Worm (Caenorhabditis elegans) whole organism, mixed stage, embryonic: ENCODE data around the gene Y45G5AM.9.

Source experiments
- bed-3 ChIP-seq: fragments of 200-800 bp; sonication (Bioruptor generic); optimal IDR thresholded peaks from 3 replicates; lab custom pipeline; 2018; ENCODE audit warnings: mild to moderate bottlenecking, missing genetic modification characterization, moderate library complexity, missing compliant biosample characterization
- ceh-83 ChIP-seq: fragments of 200-800 bp; sonication (Bioruptor generic); optimal IDR thresholded peaks from 2 replicates; lab custom pipeline; 2018; ENCODE audit warnings: mild to moderate bottlenecking, missing genetic modification characterization, missing compliant biosample characterization
- ces-1 ChIP-seq: fragments of 150-350 bp; optimal IDR thresholded peaks from 2 replicates; lab custom pipeline; 2014; ENCODE audit warnings: missing biosample characterization, missing genetic modification reagents, missing genetic modification characterization
- drap-1 ChIP-seq: fragments of 200-800 bp; sonication (Bioruptor generic); optimal IDR thresholded peaks from 3 replicates; lab custom pipeline; 2018; ENCODE audit warnings: mild to moderate bottlenecking, missing genetic modification characterization, missing compliant biosample characterization
- flh-1 ChIP-seq: fragments of 200-800 bp; sonication (Bioruptor generic); optimal IDR thresholded peaks from 2 replicates; lab custom pipeline; 2018; ENCODE audit warnings: mild to moderate bottlenecking, missing genetic modification characterization, moderate library complexity, missing compliant biosample characterization
- lin-13 ChIP-seq: fragments of 150-350 bp; optimal IDR thresholded peaks from 2 replicates; lab custom pipeline; 2014; ENCODE audit warnings: missing biosample characterization, missing genetic modification characterization
- mab-5 ChIP-seq: fragments of 150-350 bp; optimal IDR thresholded peaks from 2 replicates; lab custom pipeline; 2014; ENCODE audit warnings: missing biosample characterization, missing genetic modification characterization
- nhr-2 ChIP-seq: fragments of 150-350 bp; optimal IDR thresholded peaks from 2 replicates; lab custom pipeline; 2014; ENCODE audit warnings: missing biosample characterization, missing genetic modification characterization
- nhr-28 ChIP-seq: fragments of 150-350 bp; optimal IDR thresholded peaks from 2 replicates; lab custom pipeline; 2014; ENCODE audit warnings: missing biosample characterization, missing genetic modification characterization
- snpc-4 ChIP-seq: fragments of 150-350 bp; optimal IDR thresholded peaks from 2 replicates; lab custom pipeline; 2014; ENCODE audit warnings: missing biosample characterization, missing genetic modification characterization
- tbx-8 ChIP-seq: fragments of 200-800 bp; sonication (Bioruptor generic); optimal IDR thresholded peaks from 2 replicates; lab custom pipeline; 2018; ENCODE audit warnings: mild to moderate bottlenecking, missing genetic modification characterization, moderate library complexity, missing compliant biosample characterization
- unc-62 ChIP-seq: fragments of 150-350 bp; optimal IDR thresholded peaks from 2 replicates; lab custom pipeline; 2014; ENCODE audit warnings: missing biosample characterization, missing genetic modification reagents, missing genetic modification characterization
- ztf-11 ChIP-seq: fragments of 150-350 bp; optimal IDR thresholded peaks from 2 replicates; lab custom pipeline; 2014; ENCODE audit warnings: missing biosample characterization, missing genetic modification characterization

DNA sequence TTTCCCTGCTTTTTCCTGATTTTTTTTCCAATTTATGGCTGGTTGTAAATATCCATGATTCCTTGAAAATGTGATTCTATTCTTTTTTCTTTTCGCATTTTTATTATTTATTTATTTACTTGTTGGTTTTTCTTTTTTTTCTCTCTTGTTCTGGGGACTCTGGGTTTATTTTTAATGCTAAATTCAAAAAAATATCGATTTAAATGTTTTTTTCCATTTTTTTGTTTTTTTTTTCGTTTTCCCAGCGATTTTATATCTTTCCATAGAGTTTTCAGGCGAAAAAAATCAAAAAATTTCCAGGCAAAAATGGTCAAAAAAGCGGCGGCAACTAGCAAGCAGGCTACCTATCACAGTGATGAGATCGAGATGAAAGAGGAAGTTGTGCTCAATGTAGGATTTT, 4.7 kb upstream of the Y45G5AM.9 start, which contains the start of gene rpac-40:
- no peak for TF ChIP-seq ces-1 (GFP tag; lab: Kevin White, UChicago)
- no peak for TF ChIP-seq unc-62
- no peak for TF ChIP-seq ztf-11 (tag; lab: Kevin White, UChicago)
- TF ChIP-seq lin-13 (tag; lab: Kevin White, UChicago) = no peak
- TF ChIP-seq nhr-28 = no peak
- TF ChIP-seq mab-5 (tag; lab: Kevin White, UChicago) = no peak
- no peak for TF ChIP-seq nhr-2 (tag; lab: Kevin White, UChicago)
- TF ChIP-seq drap-1 (GFP tag; lab: Kevin White, UChicago) = no peak
- TF ChIP-seq snpc-4 (tag; lab: Kevin White, UChicago) = no peak
- no peak for TF ChIP-seq flh-1 (GFP tag; lab: Kevin White, UChicago)
- no peak for TF ChIP-seq tbx-8 (GFP tag; lab: Kevin White, UChicago)
- no peak for TF ChIP-seq ceh-83 (GFP tag; lab: Kevin White, UChicago)
- TF ChIP-seq bed-3 (GFP tag; lab: Kevin White, UChicago) = no peak
